Worm (Caenorhabditis elegans) whole organism, early embryonic: ENCODE results near the gene ugt-22.

Source experiments
- flt-1 ChIP-seq: fragments of 200-800 bp; sonication (Bioruptor generic); IDR thresholded peaks from 2 replicates; pipeline ENCODE4 v1.3.6; 2022; ENCODE audit warnings: missing genetic modification characterization, missing compliant biosample characterization
- hnd-1 ChIP-seq: sonication (generic microtip); optimal IDR thresholded peaks from 2 replicates; lab custom pipeline; 2016; ENCODE audit warnings: missing genetic modification characterization, missing compliant biosample characterization

- no peak for TF ChIP-seq flt-1
- no peak for TF ChIP-seq hnd-1 (tag; lab: Kevin White, UChicago)
Measured at ce11 chrIV:13639027-13639426, at the start of gene ugt-22.
